Worm (Caenorhabditis elegans) whole organism, young adult: Measurements from ENCODE around the gene pkg-2.

Experiments used
- B0336.3 ChIP-seq: fragments of 200-800 bp; sonication (Bioruptor generic); IDR thresholded peaks from 2 replicates; pipeline ENCODE4 v1.3.6; 2022; ENCODE audit warnings: missing genetic modification characterization, missing compliant biosample characterization
- D2030.7 ChIP-seq: fragments of 200-800 bp; sonication (Bioruptor generic); IDR thresholded peaks from 2 replicates; pipeline ENCODE4 v1.3.6; 2022; ENCODE audit warnings: missing genetic modification reagents, missing genetic modification characterization, missing compliant biosample characterization
- F10E7.11 ChIP-seq: sonication (generic microtip); optimal IDR thresholded peaks from 2 replicates; lab custom pipeline; 2017; ENCODE audit warnings: mild to moderate bottlenecking, missing genetic modification characterization, moderate library complexity, missing compliant biosample characterization
- F23B12.7 ChIP-seq: sonication (generic microtip); optimal IDR thresholded peaks from 2 replicates; lab custom pipeline; 2017; ENCODE audit warnings: missing genetic modification characterization, mild to moderate bottlenecking, missing compliant biosample characterization, antibody characterized with exemption, moderate library complexity; ENCODE audit not compliant: insufficient read depth
- F57A8.1 ChIP-seq: fragments of 200-800 bp; sonication (Bioruptor generic); optimal IDR thresholded peaks from 2 replicates; lab custom pipeline; 2018; ENCODE audit warnings: mild to moderate bottlenecking, missing genetic modification characterization, moderate library complexity, missing compliant biosample characterization
- T26A5.8 ChIP-seq: sonication (generic microtip); optimal IDR thresholded peaks from 2 replicates; lab custom pipeline; 2016; ENCODE audit warnings: missing genetic modification characterization, missing compliant biosample characterization
- Y53F4B.3 ChIP-seq: fragments of 200-800 bp; sonication (Bioruptor generic); IDR thresholded peaks from 2 replicates; pipeline ENCODE4 v1.3.6; 2022; ENCODE audit warnings: missing genetic modification reagents, missing genetic modification characterization, missing compliant biosample characterization
- Y53G8AR.9 ChIP-seq: fragments of 200-800 bp; sonication (Bioruptor generic); conservative IDR thresholded peaks from 2 replicates; pipeline ENCODE4 v1.3.6; 2022; ENCODE audit warnings: missing genetic modification reagents, missing genetic modification characterization, missing compliant biosample characterization
- Y56A3A.18 ChIP-seq: fragments of 200-800 bp; sonication (Bioruptor generic); IDR thresholded peaks from 2 replicates; pipeline ENCODE4 v1.3.6; 2022; ENCODE audit warnings: missing genetic modification reagents, missing genetic modification characterization, missing compliant biosample characterization
- Y79H2A.3 ChIP-seq: fragments of 200-800 bp; sonication (Bioruptor generic); conservative IDR thresholded peaks from 2 replicates; pipeline ENCODE4 v1.3.6; 2022; ENCODE audit warnings: missing genetic modification reagents, missing genetic modification characterization, missing compliant biosample characterization
- ZK185.1 ChIP-seq: sonication (generic microtip); optimal IDR thresholded peaks from 2 replicates; lab custom pipeline; 2016; ENCODE audit warnings: mild to moderate bottlenecking, missing genetic modification characterization, missing compliant biosample characterization; ENCODE audit not compliant: poor library complexity, severe bottlenecking
- akir-1 ChIP-seq: fragments of 200-800 bp; sonication (Bioruptor generic); optimal IDR thresholded peaks from 2 replicates; lab custom pipeline; 2018; ENCODE audit warnings: mild to moderate bottlenecking, missing genetic modification characterization, moderate library complexity, missing compliant biosample characterization
- atf-7 ChIP-seq: sonication (generic microtip); optimal IDR thresholded peaks from 2 replicates; lab custom pipeline; 2017; ENCODE audit warnings: mild to moderate bottlenecking, missing genetic modification characterization, missing compliant biosample characterization
- attf-6 ChIP-seq: fragments of 200-800 bp; sonication (Bioruptor generic); IDR thresholded peaks from 2 replicates; pipeline ENCODE4 v1.3.6; 2022; ENCODE audit warnings: missing genetic modification reagents, missing genetic modification characterization, missing compliant biosample characterization
- ccch-3 ChIP-seq: fragments of 200-800 bp; sonication (Bioruptor generic); optimal IDR thresholded peaks from 2 replicates; lab custom pipeline; 2018; ENCODE audit warnings: mild to moderate bottlenecking, missing genetic modification characterization, missing compliant biosample characterization
- cebp-1 ChIP-seq, 2 experiments: fragments of 200-800 bp in 1 of 2; sonication (Bioruptor generic) in 1 of 2; sonication (generic microtip) in 1 of 2; IDR thresholded peaks in 1 of 2; optimal IDR thresholded peaks in 1 of 2; 2 replicates each; pipeline versions ENCODE4 v1.3.6 to Lab custom; 2017 to 2022; ENCODE audit warnings: missing compliant biosample characterization in 2 of 2, missing genetic modification characterization in 2 of 2, mild to moderate bottlenecking in 1 of 2, missing genetic modification reagents in 1 of 2, moderate library complexity in 1 of 2
- dpff-1 ChIP-seq: sonication (generic microtip); optimal IDR thresholded peaks from 2 replicates; lab custom pipeline; 2017; ENCODE audit warnings: mild to moderate bottlenecking, missing genetic modification characterization, missing compliant biosample characterization
- dpl-1 ChIP-seq: fragments of 150-350 bp; optimal IDR thresholded peaks from 2 replicates; lab custom pipeline; 2014; ENCODE audit warnings: missing biosample characterization, missing genetic modification reagents, missing genetic modification characterization
- egl-44 ChIP-seq: fragments of 200-800 bp; sonication (Bioruptor generic); IDR thresholded peaks from 2 replicates; pipeline ENCODE4 v1.3.6; 2022; ENCODE audit warnings: missing genetic modification reagents, missing genetic modification characterization, missing compliant biosample characterization
- ets-4 ChIP-seq: fragments of 200-800 bp; sonication (Bioruptor generic); optimal IDR thresholded peaks from 2 replicates; lab custom pipeline; 2018; ENCODE audit warnings: mild to moderate bottlenecking, missing genetic modification characterization, missing compliant biosample characterization
- him-1 ChIP-seq: sonication (generic microtip); optimal IDR thresholded peaks from 2 replicates; lab custom pipeline; 2016; ENCODE audit warnings: missing genotype, missing genetic modification reagents, missing genetic modification characterization, missing compliant biosample characterization
- hlh-26 ChIP-seq: fragments of 200-800 bp; sonication (Bioruptor generic); conservative IDR thresholded peaks from 2 replicates; pipeline ENCODE4 v1.3.6; 2022; ENCODE audit warnings: missing genetic modification reagents, missing genetic modification characterization, missing compliant biosample characterization
- hmg-1.2 ChIP-seq: fragments of 200-800 bp; sonication (Bioruptor generic); IDR thresholded peaks from 2 replicates; pipeline ENCODE4 v1.3.6; 2022; ENCODE audit warnings: missing genetic modification reagents, missing genetic modification characterization, missing compliant biosample characterization
- hsf-1 ChIP-seq: fragments of 200-800 bp; sonication (Bioruptor generic); IDR thresholded peaks from 2 replicates; pipeline ENCODE4 v1.3.6; 2022; ENCODE audit warnings: missing genetic modification reagents, missing genetic modification characterization, missing compliant biosample characterization
- lin-26 ChIP-seq: fragments of 200-800 bp; sonication (Bioruptor generic); IDR thresholded peaks from 2 replicates; pipeline ENCODE4 v1.3.6; 2022; ENCODE audit warnings: missing genetic modification reagents, missing genetic modification characterization, missing compliant biosample characterization
- lin-35 ChIP-seq, 3 experiments: fragments of 150-350 bp in 2 of 3; sonication (generic microtip) in 1 of 3; optimal IDR thresholded peaks; 2 replicates each; lab custom pipeline; 2014 to 2018; ENCODE audit warnings: missing biosample characterization in 3 of 3, missing genetic modification characterization in 3 of 3, missing genetic modification reagents in 3 of 3
- lin-40 ChIP-seq: sonication (generic microtip); optimal IDR thresholded peaks from 2 replicates; lab custom pipeline; 2016; ENCODE audit warnings: missing genetic modification characterization, mild to moderate bottlenecking, missing compliant biosample characterization, missing genotype, missing genetic modification reagents
- lin-54 ChIP-seq: fragments of 200-800 bp; sonication (Bioruptor generic); optimal IDR thresholded peaks from 2 replicates; lab custom pipeline; 2018; ENCODE audit warnings: mild to moderate bottlenecking, missing genetic modification characterization, missing compliant biosample characterization
- lir-1 ChIP-seq: fragments of 200-800 bp; sonication (Bioruptor generic); conservative IDR thresholded peaks from 2 replicates; pipeline ENCODE4 v1.3.6; 2022; ENCODE audit warnings: missing genetic modification reagents, missing genetic modification characterization, missing compliant biosample characterization
- lsy-27 ChIP-seq: sonication (generic microtip); optimal IDR thresholded peaks from 2 replicates; lab custom pipeline; 2017; ENCODE audit warnings: missing genetic modification characterization, mild to moderate bottlenecking, missing compliant biosample characterization, antibody characterized with exemption, missing genotype, borderline replicate concordance; ENCODE audit not compliant: insufficient read depth
- madf-10 ChIP-seq: sonication (generic microtip); optimal IDR thresholded peaks from 2 replicates; lab custom pipeline; 2016; ENCODE audit warnings: mild to moderate bottlenecking, missing genetic modification characterization, missing compliant biosample characterization
- mes-4 ChIP-seq: sonication (generic microtip); optimal IDR thresholded peaks from 2 replicates; lab custom pipeline; 2016; ENCODE audit warnings: missing genotype, missing genetic modification characterization, missing compliant biosample characterization
- nhr-80 ChIP-seq: sonication (generic microtip); optimal IDR thresholded peaks from 2 replicates; lab custom pipeline; 2016; ENCODE audit warnings: missing genetic modification characterization, missing compliant biosample characterization
- rec-8 ChIP-seq, 2 experiments: sonication (generic microtip); optimal IDR thresholded peaks; 2 replicates each; lab custom pipeline; 2016; ENCODE audit warnings: mild to moderate bottlenecking in 2 of 2, missing genetic modification characterization in 2 of 2, missing genetic modification reagents in 2 of 2, missing genotype in 2 of 2, missing biosample characterization in 1 of 2, missing compliant biosample characterization in 1 of 2, moderate library complexity in 1 of 2
- repo-1 ChIP-seq: sonication (generic microtip); optimal IDR thresholded peaks from 2 replicates; lab custom pipeline; 2017; ENCODE audit warnings: mild to moderate bottlenecking, missing genetic modification characterization, missing compliant biosample characterization
- snpc-1.1 ChIP-seq: sonication (generic microtip); optimal IDR thresholded peaks from 2 replicates; lab custom pipeline; 2017; ENCODE audit warnings: missing genetic modification characterization, mild to moderate bottlenecking, missing compliant biosample characterization, antibody characterized with exemption, moderate library complexity, missing genotype, missing genetic modification reagents; ENCODE audit not compliant: insufficient read depth
- somi-1 ChIP-seq: fragments of 200-800 bp; sonication (Bioruptor generic); optimal IDR thresholded peaks from 2 replicates; lab custom pipeline; 2018; ENCODE audit warnings: mild to moderate bottlenecking, missing genetic modification characterization, missing compliant biosample characterization
- tbp1 ChIP-seq: fragments of 200-800 bp; sonication (Bioruptor generic); optimal IDR thresholded peaks from 2 replicates; lab custom pipeline; 2018; ENCODE audit warnings: mild to moderate bottlenecking, missing genetic modification characterization, missing compliant biosample characterization
- tlf-1 ChIP-seq: fragments of 200-800 bp; sonication (Bioruptor generic); optimal IDR thresholded peaks from 2 replicates; lab custom pipeline; 2018; ENCODE audit warnings: mild to moderate bottlenecking, missing genetic modification characterization, missing compliant biosample characterization
- zim-3 ChIP-seq: sonication (generic microtip); optimal IDR thresholded peaks from 2 replicates; lab custom pipeline; 2017; ENCODE audit warnings: mild to moderate bottlenecking, missing genetic modification characterization, moderate library complexity, missing compliant biosample characterization
- ztf-22 ChIP-seq: fragments of 200-800 bp; sonication (Bioruptor generic); optimal IDR thresholded peaks from 2 replicates; lab custom pipeline; 2018; ENCODE audit warnings: mild to moderate bottlenecking, missing genetic modification characterization, moderate library complexity, missing compliant biosample characterization
- ztf-26 ChIP-seq: sonication (generic microtip); optimal IDR thresholded peaks from 2 replicates; lab custom pipeline; 2017; ENCODE audit warnings: missing genetic modification characterization, missing compliant biosample characterization

Gene pkg-2

DNA sequence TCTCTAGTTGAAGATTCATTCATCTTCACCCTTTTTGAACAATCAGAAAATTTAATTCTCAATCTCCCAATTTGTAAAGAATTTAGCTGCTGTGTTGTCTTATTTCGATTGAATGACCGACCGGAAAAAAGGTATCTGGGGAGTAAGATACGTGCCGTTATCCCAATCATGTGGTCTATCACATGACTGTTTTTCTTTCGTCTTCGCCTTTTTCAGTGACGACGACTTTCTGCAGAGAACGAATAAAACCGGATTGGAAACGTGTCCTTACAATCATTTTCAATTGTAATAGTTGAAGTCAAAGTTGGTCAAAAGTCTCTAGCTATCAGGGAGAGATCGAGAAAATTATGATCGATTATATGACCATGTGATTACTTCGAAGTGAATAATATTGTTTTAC lies 8.3 kb downstream of the pkg-2 start (continued):
- TF ChIP-seq lin-40 (tag; lab: Kevin White, UChicago) = peak; percentile 29
- TF ChIP-seq lin-26 (GFP tag; lab: Robert Waterston, UW) = no peak
- TF ChIP-seq T26A5.8 (tag; lab: Kevin White, UChicago) = no peak
- TF ChIP-seq, all 124 proteins: peak for 7

DNA sequence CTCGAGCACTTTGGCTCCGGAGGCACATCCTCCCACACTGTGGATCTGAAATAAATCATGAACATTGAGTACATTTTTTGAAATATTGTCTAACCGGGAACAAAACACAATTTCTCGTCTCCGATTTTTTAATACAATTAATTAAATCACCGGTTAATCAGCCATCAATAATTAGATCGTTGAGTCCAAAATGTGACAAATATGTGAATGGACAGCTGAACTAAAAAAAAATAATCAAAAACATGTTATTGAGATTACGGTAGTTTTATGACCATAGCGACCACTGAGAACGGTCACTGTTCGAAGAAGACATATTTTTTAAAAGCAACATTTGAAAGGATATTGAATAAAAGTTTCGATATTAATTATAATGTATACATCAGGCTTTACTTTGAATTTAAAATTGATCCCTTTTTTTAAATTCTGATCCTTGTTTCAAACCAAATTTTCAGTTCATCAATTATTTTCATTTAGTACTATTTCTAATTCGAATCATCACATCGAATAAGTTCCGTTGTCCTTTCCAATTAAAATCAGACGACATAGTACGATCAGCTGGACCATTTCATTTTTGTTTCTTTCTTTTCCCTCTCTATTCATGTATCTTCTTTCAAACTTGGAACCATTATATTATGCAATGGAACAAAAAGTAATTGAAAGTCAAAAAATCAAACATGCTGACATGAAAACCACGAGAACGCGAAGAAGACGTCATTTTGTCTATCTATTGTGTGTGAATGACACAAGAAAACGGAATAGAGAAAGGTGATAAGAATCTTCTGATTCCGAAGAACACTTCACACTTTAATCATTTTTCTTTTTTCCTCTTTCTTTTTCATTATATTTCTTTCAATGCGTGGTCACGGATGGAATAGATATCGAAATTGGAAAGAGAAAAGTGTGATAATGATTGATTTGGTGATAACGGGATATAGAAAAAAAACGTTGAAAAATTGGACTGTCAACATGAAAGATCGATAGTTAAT lies 9.6 kb downstream of the pkg-2 start:
- TF ChIP-seq lin-54 (GFP tag; lab: Kevin White, UChicago) (peak; percentile 5), ztf-26 (tag; lab: Kevin White, UChicago) (peak; percentile 78), D2030.7 (no peak), lsy-27 (tag; lab: Kevin White, UChicago) (no peak), mes-4 (tag; lab: Kevin White, UChicago) (no peak), lin-26 (GFP tag; lab: Robert Waterston, UW) (no peak), him-1 (tag; lab: Kevin White, UChicago) (no peak), F57A8.1 (GFP tag; lab: Kevin White, UChicago) (no peak), cebp-1 (GFP tag; IDR thresholded peaks at IDR 0.05; lab: Robert Waterston, UW) (no peak), cebp-1 (tag; optimal IDR thresholded peaks at IDR 0.05; lab: Kevin White, UChicago) (peak; percentile 62), atf-7 (tag; lab: Kevin White, UChicago) (peak; percentile 96), F10E7.11 (tag; lab: Kevin White, UChicago) (no peak), Y56A3A.18 (no peak), dpff-1 (tag; lab: Kevin White, UChicago) (no peak), hsf-1 (GFP tag; lab: Robert Waterston, UW) (no peak), ccch-3 (no peak), akir-1 (GFP tag; lab: Kevin White, UChicago) (no peak), lir-1 (0 out of 2 replicates have a peak, but pooled peaks have one; percentile 6), B0336.3 (GFP tag; lab: Robert Waterston, UW) (peak; percentile 37; the same call in 1 of the 2 replicates), dpl-1 (GFP tag; lab: Kevin White, UChicago) (no peak), attf-6 (GFP tag; lab: Robert Waterston, UW) (no peak), tlf-1 (GFP tag; lab: Kevin White, UChicago) (peak; percentile 69), hmg-1.2 (GFP tag; lab: Robert Waterston, UW) (peak; percentile 62), F23B12.7 (tag; lab: Kevin White, UChicago) (no peak), snpc-1.1 (no peak), Y53G8AR.9 (GFP tag; lab: Robert Waterston, UW) (no peak), nhr-80 (peak; percentile 94), ets-4 (peak; percentile 72), repo-1 (tag; lab: Kevin White, UChicago) (no peak), lin-35 (GFP tag; optimal IDR thresholded peaks at IDR 0.05; lab: Kevin White, UChicago) (peak in 1 of 3 experiments; percentile 17), egl-44 (GFP tag; lab: Robert Waterston, UW) (peak; percentile 73; the same call in 1 of the 2 replicates), madf-10 (tag; lab: Kevin White, UChicago) (peak; percentile 73), hlh-26 (no peak), lin-40 (tag; lab: Kevin White, UChicago) (peak; percentile 87), Y53F4B.3 (no peak), tbp1 (GFP tag; lab: Kevin White, UChicago) (peak; percentile 40), somi-1 (peak; percentile 86), Y79H2A.3 (no peak), rec-8 (tag; optimal IDR thresholded peaks at IDR 0.05; lab: Kevin White, UChicago) (no peak), ZK185.1 (tag; lab: Kevin White, UChicago) (no peak), ztf-22 (GFP tag; lab: Kevin White, UChicago) (peak; percentile 93), zim-3 (tag; lab: Kevin White, UChicago) (no peak)
